Worm (Caenorhabditis elegans): ENCODE measurements around the gene C01G10.15.
"Not testable (repeated sequence)": the region's sequence is repeated elsewhere in the genome, so short reads cannot be mapped to it uniquely, and the experiment has no call there.

ce11 chrV:15115968-15116367, 28.9 kb upstream of the C01G10.15 start, which contains the start of gene T01G5.8:
- not testable (repeated sequence) for TF ChIP-seq nhr-25 (tag; optimal IDR thresholded peaks at IDR 0.05); R02D3.7 (tag; optimal IDR thresholded peaks at IDR 0.05); lin-13 (GFP tag; optimal IDR thresholded peaks at IDR 0.05); nhr-11 (tag; optimal IDR thresholded peaks at IDR 0.05); sma-3 (GFP tag; optimal IDR thresholded peaks at IDR 0.05); crh-2 (tag; optimal IDR thresholded peaks at IDR 0.05); egl-27 (tag; optimal IDR thresholded peaks at IDR 0.05); zag-1 (tag; optimal IDR thresholded peaks at IDR 0.05); ceh-82 (tag; optimal IDR thresholded peaks at IDR 0.05); unc-55 (GFP tag; optimal IDR thresholded peaks at IDR 0.05); nhr-23 (tag; optimal IDR thresholded peaks at IDR 0.05); unc-39 (tag; optimal IDR thresholded peaks at IDR 0.05)
